Worm (Caenorhabditis elegans): ENCODE measurements around the gene mrt-2.
"Not testable (repeated sequence)": the region's sequence is repeated elsewhere in the genome, so short reads cannot be mapped to it uniquely, and the experiment has no call there.

The mrt-2 gene

ce11 chrIII:11777321-11777720, 30.8 kb downstream of the mrt-2 start, which contains the start of gene mdt-21:
mdt-21 (plus strand) TSS chrIII:11777621.
- TF ChIP-seq hmg-1.2 (GFP tag; IDR thresholded peaks at IDR 0.05) (no peak), F57A8.1 (GFP tag; optimal IDR thresholded peaks at IDR 0.05) (no peak), madf-6 (GFP tag; IDR thresholded peaks at IDR 0.05) (no peak)

ce11 chrIII:11780183-11780664, 33.7 kb downstream of the mrt-2 start, which contains the start of gene C24H11.5:
C24H11.5 (plus strand) TSS chrIII:11780233.
- TF ChIP-seq D2030.7 (GFP tag; IDR thresholded peaks at IDR 0.05) (no peak), ZK185.1 (tag; optimal IDR thresholded peaks at IDR 0.05; ENCODE audit: poor library complexity, severe bottlenecking) (no peak), lin-35 (GFP tag; optimal IDR thresholded peaks at IDR 0.05) (no peak), F10E7.11 (tag; optimal IDR thresholded peaks at IDR 0.05) (no peak), nhr-80 (tag; optimal IDR thresholded peaks at IDR 0.05) (no peak), ztf-28 (GFP tag; IDR thresholded peaks at IDR 0.05) (no peak), ceh-40 (GFP tag; IDR thresholded peaks at IDR 0.05) (no peak), efl-1 (GFP tag; optimal IDR thresholded peaks at IDR 0.05) (no peak), hrde-1 (tag; optimal IDR thresholded peaks at IDR 0.05; ENCODE audit: borderline replicate concordance) (no peak), rcor-1 (GFP tag; IDR thresholded peaks at IDR 0.05) (no peak), hmg-1.2 (GFP tag; IDR thresholded peaks at IDR 0.05) (no peak), cebp-2 (GFP tag; IDR thresholded peaks at IDR 0.05) (no peak), egl-18 (GFP tag; IDR thresholded peaks at IDR 0.05) (no peak), F33H1.4 (GFP tag; IDR thresholded peaks at IDR 0.05) (no peak), C17E4.6 (GFP tag; IDR thresholded peaks at IDR 0.05) (no peak), ceh-100 (GFP tag; IDR thresholded peaks at IDR 0.05) (no peak), lir-1 (GFP tag; conservative IDR thresholded peaks at IDR 0.05) (no peak)

ce11 chrIII:11781800-11782199, 35.2 kb downstream of the mrt-2 start, which contains the start of gene srd-74:
srd-74 (plus strand) TSS chrIII:11782100.
- TF ChIP-seq die-1 (tag; optimal IDR thresholded peaks at IDR 0.05) (no peak), ekl-4 (GFP tag; IDR thresholded peaks at IDR 0.05) (no peak), F55B11.4 (tag; optimal IDR thresholded peaks at IDR 0.05; ENCODE audit: borderline replicate concordance, insufficient read depth) (no peak), dpl-1 (GFP tag; optimal IDR thresholded peaks at IDR 0.05) (no peak), mcd-1 (GFP tag; IDR thresholded peaks at IDR 0.05) (no peak), let-607 (tag; optimal IDR thresholded peaks at IDR 0.05) (no peak)

ce11 chrIII:11785961-11786360, 39.4 kb downstream of the mrt-2 start, which contains the start of gene tbx-38:
tbx-38 (minus strand) TSS chrIII:11786061.
- TF ChIP-seq zfh-2 (GFP tag; conservative IDR thresholded peaks at IDR 0.05) = 0 out of 2 replicates have a peak, but pooled peaks have one; percentile 36
- TF ChIP-seq F10E7.11 (tag; optimal IDR thresholded peaks at IDR 0.05) = no peak
- no peak for TF ChIP-seq aptf-2 (GFP tag; conservative IDR thresholded peaks at IDR 0.05)

- not testable (repeated sequence) for TF ChIP-seq hrde-1 (tag; optimal IDR thresholded peaks at IDR 0.05; ENCODE audit: borderline replicate concordance); hmg-20 (GFP tag; IDR thresholded peaks at IDR 0.05); ekl-4 (GFP tag; IDR thresholded peaks at IDR 0.05)
Observed at ce11 chrIII:11787376-11787775, 40.8 kb downstream of the mrt-2 start, which contains the start of gene C24H11.1. C24H11.1 (plus strand) TSS chrIII:11787676.

- TF ChIP-seq ekl-4 (GFP tag; IDR thresholded peaks at IDR 0.05) = no peak
- no peak for TF ChIP-seq cebp-2 (GFP tag; IDR thresholded peaks at IDR 0.05)
- no peak for TF ChIP-seq mxl-1 (tag; optimal IDR thresholded peaks at IDR 0.05)
- no peak for TF ChIP-seq ceh-58 (GFP tag; IDR thresholded peaks at IDR 0.05)
- no peak for TF ChIP-seq ztf-6 (GFP tag; IDR thresholded peaks at IDR 0.05)
- no peak for TF ChIP-seq gei-17 (GFP tag; optimal IDR thresholded peaks at IDR 0.05)
- TF ChIP-seq snpc-1.1 (tag; optimal IDR thresholded peaks at IDR 0.05; ENCODE audit: insufficient read depth) = peak; percentile 60
- no peak for TF ChIP-seq madf-10 (tag; optimal IDR thresholded peaks at IDR 0.05)
- peak; percentile 67 for TF ChIP-seq snpc-4 (GFP tag; optimal IDR thresholded peaks at IDR 0.05)
- peak in 3 of 4 experiments; percentile 63 to 86 (median 80) for TF ChIP-seq snpc-4 (tag; optimal IDR thresholded peaks at IDR 0.05)
- no peak for TF ChIP-seq xnd-1 (tag; optimal IDR thresholded peaks at IDR 0.05)
Observed at ce11 chrIII:11789480-11789879, 42.9 kb downstream of the mrt-2 start.

All from whole organism, young adult.